Worm (Caenorhabditis elegans) whole organism, L2 larva: ENCODE results near the gene F21D9.1.

ENCODE experiments used
- ZK546.5 ChIP-seq: sonication (generic microtip); optimal IDR thresholded peaks from 2 replicates; lab custom pipeline; 2017; ENCODE audit warnings: missing biosample characterization, missing genetic modification characterization
- aly-2 ChIP-seq: fragments of 150-350 bp; optimal IDR thresholded peaks from 2 replicates; lab custom pipeline; 2014; ENCODE audit warnings: missing biosample characterization, missing genetic modification characterization
- ama-1 ChIP-seq: fragments of 150-350 bp; optimal IDR thresholded peaks from 2 replicates; lab custom pipeline; 2018; ENCODE audit warnings: inconsistent platforms
- ceh-82 ChIP-seq: fragments of 150-350 bp; optimal IDR thresholded peaks from 2 replicates; lab custom pipeline; 2014; ENCODE audit warnings: missing biosample characterization, missing genetic modification characterization
- fos-1 ChIP-seq: fragments of 150-350 bp; optimal IDR thresholded peaks from 2 replicates; lab custom pipeline; 2014; ENCODE audit warnings: missing biosample characterization, missing genetic modification characterization
- lin-11 ChIP-seq: fragments of 150-350 bp; sonication (generic microtip); optimal IDR thresholded peaks from 2 replicates; lab custom pipeline; 2014; ENCODE audit warnings: missing biosample characterization, missing genetic modification characterization, inconsistent platforms, mixed read lengths
- nhr-10 ChIP-seq: sonication (generic microtip); optimal IDR thresholded peaks from 2 replicates; lab custom pipeline; 2017; ENCODE audit warnings: missing biosample characterization, missing genetic modification characterization
- nhr-23 ChIP-seq: fragments of 150-350 bp; optimal IDR thresholded peaks from 2 replicates; lab custom pipeline; 2014; ENCODE audit warnings: missing biosample characterization, missing genetic modification reagents, missing genetic modification characterization
- nhr-25 ChIP-seq: fragments of 150-350 bp; sonication (generic microtip); optimal IDR thresholded peaks from 3 replicates; lab custom pipeline; 2014; ENCODE audit warnings: missing biosample characterization, missing genetic modification characterization
- skn-1 ChIP-seq: sonication (generic microtip); optimal IDR thresholded peaks from 2 replicates; lab custom pipeline; 2017; ENCODE audit warnings: missing biosample characterization, missing genetic modification characterization

DNA sequence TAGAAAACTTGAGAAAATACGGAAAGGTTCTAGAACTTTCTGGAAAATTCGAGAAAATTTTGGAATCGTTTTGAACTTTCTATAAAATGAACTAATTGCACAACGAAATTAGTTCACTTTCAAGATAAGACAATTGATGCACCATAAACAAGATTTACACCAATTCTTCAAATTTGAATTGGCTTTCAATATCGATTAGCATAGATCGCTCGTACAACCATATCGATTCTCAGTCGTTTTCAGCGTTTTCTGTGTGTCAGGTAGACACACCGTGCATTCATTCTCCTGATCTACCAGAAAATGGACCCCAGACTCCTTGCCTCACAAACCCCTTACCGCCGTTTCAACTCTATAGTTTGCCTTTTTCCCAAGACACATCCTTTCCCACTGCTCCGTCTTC lies 18.1 kb downstream of the F21D9.1 start, which contains the start of gene fbxb-117:
- TF ChIP-seq skn-1 (tag; lab: Kevin White, UChicago) (no peak), fos-1 (tag; lab: Kevin White, UChicago) (no peak), ZK546.5 (no peak), nhr-10 (tag; lab: Kevin White, UChicago) (no peak), aly-2 (tag; lab: Kevin White, UChicago) (no peak), nhr-25 (tag; lab: Kevin White, UChicago) (no peak), nhr-23 (tag; lab: Kevin White, UChicago) (no peak), ceh-82 (tag; lab: Kevin White, UChicago) (no peak), ama-1 (no peak), lin-11 (tag; lab: Kevin White, UChicago) (no peak)
